Worm (Caenorhabditis elegans) whole organism, L1 larva: ENCODE measurements around the gene Y57G7A.2.
A peak's percentile ranks its signal among the peaks of the same experiment; 100 is the strongest.

Source experiments
- C16A3.4 ChIP-seq: fragments of 150-350 bp; optimal IDR thresholded peaks from 2 replicates; lab custom pipeline; 2014; ENCODE audit warnings: missing biosample characterization, missing genetic modification characterization
- F16B12.6 ChIP-seq: fragments of 150-350 bp; optimal IDR thresholded peaks from 2 replicates; lab custom pipeline; 2014; ENCODE audit warnings: missing biosample characterization, missing genetic modification characterization
- ceh-8 ChIP-seq: fragments of 200-800 bp; sonication (Bioruptor generic); optimal IDR thresholded peaks from 2 replicates; lab custom pipeline; 2018; ENCODE audit warnings: mild to moderate bottlenecking, missing genetic modification characterization, moderate library complexity, missing compliant biosample characterization
- ceh-82 ChIP-seq, 3 experiments: fragments of 150-350 bp in 1 of 3; sonication (generic microtip) in 2 of 3; optimal IDR thresholded peaks; 2 replicates each; lab custom pipeline; 2014 to 2017; ENCODE audit warnings: missing biosample characterization in 3 of 3, missing genetic modification characterization in 3 of 3
- ceh-90 ChIP-seq: sonication (generic microtip); optimal IDR thresholded peaks from 2 replicates; lab custom pipeline; 2016; ENCODE audit warnings: missing genetic modification characterization, missing compliant biosample characterization
- ces-1 ChIP-seq: fragments of 150-350 bp; optimal IDR thresholded peaks from 2 replicates; lab custom pipeline; 2014; ENCODE audit warnings: missing biosample characterization, missing genetic modification reagents, missing genetic modification characterization
- dpl-1 ChIP-seq, 3 experiments: fragments of 150-350 bp in 2 of 3; sonication (generic microtip) in 1 of 3; optimal IDR thresholded peaks; 2 replicates each; lab custom pipeline; 2014 to 2017; ENCODE audit warnings: missing biosample characterization in 3 of 3, missing genetic modification characterization in 3 of 3, missing genetic modification reagents in 3 of 3
- dsc-1 ChIP-seq: sonication (generic microtip); optimal IDR thresholded peaks from 2 replicates; lab custom pipeline; 2016; ENCODE audit warnings: mild to moderate bottlenecking, missing genetic modification characterization, missing compliant biosample characterization
- efl-1 ChIP-seq, 4 experiments: fragments of 150-350 bp; optimal IDR thresholded peaks in 3 of 4; peaks in 1 of 4; 1 replicate in 1 of 4; 2 replicates in 3 of 4; lab custom pipeline; 2014; ENCODE audit warnings: missing biosample characterization in 2 of 4, missing genetic modification characterization in 2 of 4, missing genetic modification reagents in 2 of 4
- efl-3 ChIP-seq: fragments of 200-800 bp; sonication (Bioruptor generic); optimal IDR thresholded peaks from 2 replicates; lab custom pipeline; 2018; ENCODE audit warnings: mild to moderate bottlenecking, missing genetic modification characterization, missing compliant biosample characterization
- egl-13 ChIP-seq: sonication (generic microtip); optimal IDR thresholded peaks from 2 replicates; lab custom pipeline; 2016; ENCODE audit warnings: missing genotype, missing genetic modification reagents, missing genetic modification characterization, missing compliant biosample characterization
- elt-2 ChIP-seq: sonication (generic microtip); optimal IDR thresholded peaks from 2 replicates; lab custom pipeline; 2016; ENCODE audit warnings: missing genetic modification characterization, mild to moderate bottlenecking, inconsistent platforms, missing compliant biosample characterization, missing genetic modification reagents
- elt-3 ChIP-seq, 6 experiments: fragments of 150-350 bp in 1 of 6; sonication (generic microtip); optimal IDR thresholded peaks; 2 replicates each; lab custom pipeline; 2017 to 2018; ENCODE audit warnings: missing biosample characterization in 6 of 6, missing genetic modification characterization in 6 of 6, inconsistent platforms in 1 of 6
- fkh-4 ChIP-seq: sonication (generic microtip); optimal IDR thresholded peaks from 2 replicates; lab custom pipeline; 2016; ENCODE audit warnings: missing compliant biosample characterization, missing genetic modification characterization, borderline replicate concordance
- fkh-8 ChIP-seq: sonication (generic microtip); optimal IDR thresholded peaks from 2 replicates; lab custom pipeline; 2016; ENCODE audit warnings: mild to moderate bottlenecking, missing genetic modification characterization, missing compliant biosample characterization
- fos-1 ChIP-seq: fragments of 150-350 bp; optimal IDR thresholded peaks from 2 replicates; lab custom pipeline; 2014; ENCODE audit warnings: missing biosample characterization, missing genetic modification characterization
- hlh-17 ChIP-seq: fragments of 200-800 bp; sonication (Bioruptor generic); optimal IDR thresholded peaks from 2 replicates; lab custom pipeline; 2018; ENCODE audit warnings: missing genetic modification characterization, mild to moderate bottlenecking, missing compliant biosample characterization, moderate library complexity, borderline replicate concordance
- hpl-2 ChIP-seq: fragments of 150-350 bp; optimal IDR thresholded peaks from 2 replicates; lab custom pipeline; 2014; ENCODE audit warnings: missing biosample characterization, missing genetic modification reagents, missing genetic modification characterization
- irx-1 ChIP-seq: sonication (generic microtip); optimal IDR thresholded peaks from 2 replicates; lab custom pipeline; 2016; ENCODE audit warnings: missing genetic modification characterization, missing compliant biosample characterization
- isw-1 ChIP-seq: fragments of 200-800 bp; sonication (Bioruptor generic); IDR thresholded peaks from 2 replicates; pipeline ENCODE4 v1.3.6; 2022; ENCODE audit warnings: missing genetic modification characterization, missing compliant biosample characterization
- jun-1 ChIP-seq: fragments of 150-350 bp; optimal IDR thresholded peaks from 2 replicates; lab custom pipeline; 2014; ENCODE audit warnings: missing biosample characterization, missing genetic modification reagents, missing genetic modification characterization
- lin-13 ChIP-seq: fragments of 150-350 bp; optimal IDR thresholded peaks from 2 replicates; lab custom pipeline; 2014; ENCODE audit warnings: missing biosample characterization, missing genetic modification reagents, missing genetic modification characterization
- lin-14 ChIP-seq: fragments of 200-800 bp; sonication (Bioruptor generic); optimal IDR thresholded peaks from 2 replicates; lab custom pipeline; 2018; ENCODE audit warnings: mild to moderate bottlenecking, missing genetic modification characterization, moderate library complexity, missing compliant biosample characterization
- lin-15B ChIP-seq: fragments of 150-350 bp; sonication (generic microtip); optimal IDR thresholded peaks from 3 replicates; lab custom pipeline; 2014; ENCODE audit warnings: missing biosample characterization, missing genetic modification characterization
- lin-35 ChIP-seq, 2 experiments: fragments of 150-350 bp; optimal IDR thresholded peaks; 2 replicates each; lab custom pipeline; 2014; ENCODE audit warnings: missing biosample characterization in 2 of 2, missing genetic modification characterization in 2 of 2, missing genetic modification reagents in 2 of 2
- lir-3 ChIP-seq: sonication (generic microtip); optimal IDR thresholded peaks from 2 replicates; lab custom pipeline; 2016; ENCODE audit warnings: mild to moderate bottlenecking, missing genetic modification characterization, moderate library complexity, missing compliant biosample characterization; ENCODE audit not compliant: poor library complexity
- lsy-2 ChIP-seq, 2 experiments: fragments of 150-350 bp; optimal IDR thresholded peaks; 2 replicates each; lab custom pipeline; 2014; ENCODE audit warnings: missing biosample characterization in 2 of 2, missing genetic modification characterization in 2 of 2
- mef-2 ChIP-seq: fragments of 150-350 bp; optimal IDR thresholded peaks from 2 replicates; lab custom pipeline; 2014; ENCODE audit warnings: missing biosample characterization, missing genetic modification characterization
- mep-1 ChIP-seq: fragments of 150-350 bp; optimal IDR thresholded peaks from 2 replicates; lab custom pipeline; 2014; ENCODE audit warnings: missing biosample characterization, missing genetic modification characterization
- nhr-19 ChIP-seq: fragments of 200-800 bp; sonication (Bioruptor generic); conservative IDR thresholded peaks from 2 replicates; pipeline ENCODE4 v1.3.6; 2022; ENCODE audit warnings: missing genetic modification characterization, missing compliant biosample characterization
- nhr-28 ChIP-seq: fragments of 150-350 bp; optimal IDR thresholded peaks from 2 replicates; lab custom pipeline; 2014; ENCODE audit warnings: missing biosample characterization, missing genetic modification characterization
- nhr-47 ChIP-seq: sonication (generic microtip); optimal IDR thresholded peaks from 2 replicates; lab custom pipeline; 2016; ENCODE audit warnings: mild to moderate bottlenecking, missing genetic modification characterization, moderate library complexity, missing compliant biosample characterization
- nhr-71 ChIP-seq: sonication (generic microtip); optimal IDR thresholded peaks from 2 replicates; lab custom pipeline; 2016; ENCODE audit warnings: mild to moderate bottlenecking, missing genetic modification characterization, moderate library complexity, missing compliant biosample characterization
- nhr-76 ChIP-seq: sonication (generic microtip); optimal IDR thresholded peaks from 2 replicates; lab custom pipeline; 2017; ENCODE audit warnings: missing biosample characterization, missing genetic modification characterization
- nhr-85 ChIP-seq: sonication (generic microtip); peaks from one replicate; lab custom pipeline; 2016; ENCODE audit warnings: missing genetic modification characterization, inconsistent platforms, missing compliant biosample characterization
- nhr-90 ChIP-seq: sonication (generic microtip); optimal IDR thresholded peaks from 2 replicates; lab custom pipeline; 2016; ENCODE audit warnings: mild to moderate bottlenecking, missing genetic modification characterization, missing compliant biosample characterization; ENCODE audit not compliant: poor library complexity
- pag-3 ChIP-seq: sonication (generic microtip); optimal IDR thresholded peaks from 2 replicates; lab custom pipeline; 2017; ENCODE audit warnings: missing genetic modification characterization, mild to moderate bottlenecking, missing compliant biosample characterization, antibody characterized with exemption, borderline replicate concordance; ENCODE audit not compliant: insufficient read depth
- pax-3 ChIP-seq: fragments of 200-800 bp; sonication (Bioruptor generic); optimal IDR thresholded peaks from 2 replicates; lab custom pipeline; 2018; ENCODE audit warnings: mild to moderate bottlenecking, missing genetic modification characterization, moderate library complexity, missing compliant biosample characterization
- pqm-1 ChIP-seq: sonication (generic microtip); optimal IDR thresholded peaks from 3 replicates; lab custom pipeline; 2017; ENCODE audit warnings: missing biosample characterization, missing genetic modification characterization
- sup-37 ChIP-seq: fragments of 200-800 bp; sonication (Bioruptor generic); optimal IDR thresholded peaks from 2 replicates; lab custom pipeline; 2018; ENCODE audit warnings: mild to moderate bottlenecking, missing genetic modification characterization, missing compliant biosample characterization
- tbx-2 ChIP-seq: sonication (generic microtip); optimal IDR thresholded peaks from 2 replicates; lab custom pipeline; 2016; ENCODE audit warnings: missing genetic modification characterization, missing compliant biosample characterization
- unc-130 ChIP-seq: fragments of 150-350 bp; optimal IDR thresholded peaks from 2 replicates; lab custom pipeline; 2017; ENCODE audit warnings: missing biosample characterization, missing genetic modification characterization, inconsistent platforms
- unc-30 ChIP-seq: sonication (generic microtip); optimal IDR thresholded peaks from 2 replicates; lab custom pipeline; 2017; ENCODE audit warnings: missing biosample characterization, missing genetic modification characterization
- unc-62 ChIP-seq: fragments of 150-350 bp; optimal IDR thresholded peaks from 2 replicates; lab custom pipeline; 2014; ENCODE audit warnings: missing biosample characterization, missing genetic modification reagents, missing genetic modification characterization
- unc-86 ChIP-seq: sonication (generic microtip); optimal IDR thresholded peaks from 2 replicates; lab custom pipeline; 2016; ENCODE audit warnings: missing genetic modification characterization, missing compliant biosample characterization
- unc-98 ChIP-seq: fragments of 200-800 bp; sonication (Bioruptor generic); IDR thresholded peaks from 2 replicates; pipeline ENCODE4 v1.3.6; 2022; ENCODE audit warnings: missing genetic modification characterization, missing compliant biosample characterization
- xbp-1 ChIP-seq: sonication (generic microtip); optimal IDR thresholded peaks from 2 replicates; lab custom pipeline; 2016; ENCODE audit warnings: missing genetic modification characterization, missing compliant biosample characterization

The Y57G7A.2 gene

DNA sequence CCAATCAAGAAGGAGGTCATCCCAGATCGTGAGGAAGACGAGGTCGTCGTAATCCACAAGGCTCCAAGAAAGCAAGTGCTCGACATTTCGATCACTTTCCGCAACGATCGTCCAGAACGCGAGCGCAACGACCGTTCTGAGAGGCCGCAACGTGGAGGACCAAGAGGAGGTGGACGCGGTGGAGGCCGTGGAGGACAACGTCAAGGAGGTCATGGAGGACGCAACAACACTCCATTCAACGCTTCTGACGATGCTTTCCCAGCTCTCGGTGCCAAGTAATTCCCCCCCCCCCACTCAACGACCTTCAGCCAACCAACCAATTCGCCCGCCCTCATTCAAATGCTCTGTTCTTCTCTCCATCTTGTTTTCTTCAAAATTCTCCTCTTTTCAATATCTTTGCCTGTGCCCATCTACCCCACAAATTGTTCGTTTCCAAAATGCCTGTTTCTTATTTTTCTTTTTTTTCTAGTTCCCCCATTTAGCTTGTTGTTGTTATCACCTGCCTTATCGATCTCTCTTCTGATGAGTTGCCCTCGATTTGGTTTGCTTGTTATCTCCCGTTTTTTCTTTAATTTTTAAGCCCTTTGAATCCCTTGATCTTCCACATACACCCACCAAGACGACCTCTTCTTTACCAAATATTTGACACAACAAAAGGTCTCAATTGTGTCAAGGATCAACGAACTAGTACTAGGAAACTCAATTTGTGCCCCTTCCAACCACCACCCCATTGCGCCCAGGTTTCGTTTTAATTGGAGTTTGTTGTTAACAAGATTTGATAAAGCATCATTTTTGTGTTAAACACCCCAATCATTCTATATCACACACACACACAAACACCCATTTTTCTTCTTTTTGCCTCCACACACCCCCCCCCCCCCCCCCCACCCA is 26.7 kb downstream of the Y57G7A.2 start:
- TF ChIP-seq unc-62: no peak
- TF ChIP-seq elt-2 (tag; lab: Kevin White, UChicago): no peak
- no peak for TF ChIP-seq unc-130 (tag; lab: Kevin White, UChicago)
- no peak for TF ChIP-seq isw-1 (GFP tag; lab: Robert Waterston, UW)
- no peak for TF ChIP-seq egl-13 (tag; lab: Kevin White, UChicago)
- no peak for TF ChIP-seq fos-1

DNA sequence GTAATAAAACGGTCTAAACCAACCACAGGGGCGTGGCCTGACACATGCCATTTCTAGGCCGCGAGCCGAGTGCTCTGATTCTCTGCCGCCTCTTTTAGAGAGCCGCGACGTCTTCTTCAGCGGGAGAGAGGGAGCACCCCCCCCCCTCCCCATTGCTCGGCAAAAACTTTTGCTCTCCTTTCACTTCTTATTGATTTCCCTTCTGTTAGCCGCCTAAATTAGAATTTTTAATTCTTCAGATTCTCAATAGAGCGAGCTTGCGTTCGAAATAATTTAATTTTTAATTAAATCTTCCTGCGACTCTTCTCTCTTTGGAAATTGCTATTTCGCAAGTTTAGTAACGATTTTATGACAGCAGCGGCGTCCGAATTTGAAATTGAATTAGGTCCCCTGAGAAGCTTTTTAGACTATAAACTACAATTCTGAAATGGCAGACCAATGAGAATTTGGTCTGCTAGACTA is 27.3 kb downstream of the Y57G7A.2 start:
- TF ChIP-seq egl-13 (tag; lab: Kevin White, UChicago): peak; percentile 19
- no peak for TF ChIP-seq nhr-90 (tag; lab: Kevin White, UChicago)
- peak; percentile 25 to 30 for TF ChIP-seq efl-1 (optimal IDR thresholded peaks at IDR 0.05; lab: Kevin White, UChicago)
- peak in 1 of 2 experiments; percentile 28 for TF ChIP-seq efl-1 (GFP tag; optimal IDR thresholded peaks at IDR 0.05 in 1 of 2; lab: Kevin White, UChicago)
- TF ChIP-seq dsc-1: no peak
- TF ChIP-seq pax-3: no peak
- TF ChIP-seq ceh-82 (tag; optimal IDR thresholded peaks at IDR 0.05; lab: Kevin White, UChicago): peak in 1 of 3 experiments; percentile 50
- TF ChIP-seq unc-98 (GFP tag; lab: Robert Waterston, UW): no peak
- no peak for TF ChIP-seq xbp-1 (tag; lab: Kevin White, UChicago)
- peak in 1 of 3 experiments; percentile 54 for TF ChIP-seq dpl-1 (GFP tag; optimal IDR thresholded peaks at IDR 0.05; lab: Kevin White, UChicago)
- no peak for TF ChIP-seq nhr-28 (tag; lab: Kevin White, UChicago)
- TF ChIP-seq isw-1 (GFP tag; lab: Robert Waterston, UW): peak; percentile 19; the same call in 1 of the 2 replicates
- no peak for TF ChIP-seq efl-3
- no peak for TF ChIP-seq hlh-17
- TF ChIP-seq lir-3 (tag; lab: Kevin White, UChicago): no peak
- no peak for TF ChIP-seq fkh-4 (tag; lab: Kevin White, UChicago)
- TF ChIP-seq unc-86 (tag; lab: Kevin White, UChicago): peak; percentile 55
- no peak for TF ChIP-seq pag-3 (tag; lab: Kevin White, UChicago)
- TF ChIP-seq mef-2 (tag; lab: Kevin White, UChicago): no peak
- no peak for TF ChIP-seq C16A3.4
- TF ChIP-seq ceh-8 (GFP tag; lab: Kevin White, UChicago): peak; percentile 15
- TF ChIP-seq fkh-8: peak; percentile 50
- TF ChIP-seq F16B12.6 (tag; lab: Kevin White, UChicago): no peak
- TF ChIP-seq sup-37: no peak
- TF ChIP-seq ces-1 (GFP tag; lab: Kevin White, UChicago): peak; percentile 55
- TF ChIP-seq lin-13 (GFP tag; lab: Kevin White, UChicago): no peak
- TF ChIP-seq jun-1 (tag; lab: Kevin White, UChicago): no peak
- peak in 1 of 2 experiments; percentile 39 for TF ChIP-seq lin-35 (GFP tag; optimal IDR thresholded peaks at IDR 0.05; lab: Kevin White, UChicago)
- TF ChIP-seq lin-14: peak; percentile 69
- no peak for TF ChIP-seq nhr-19 (GFP tag; lab: Robert Waterston, UW)
- peak; percentile 35 for TF ChIP-seq tbx-2 (tag; lab: Kevin White, UChicago)
- no peak for TF ChIP-seq elt-3 (tag; optimal IDR thresholded peaks at IDR 0.05; lab: Kevin White, UChicago)
- TF ChIP-seq unc-30 (tag; lab: Kevin White, UChicago): no peak
- peak; percentile 28 to 34 for TF ChIP-seq lsy-2 (tag; optimal IDR thresholded peaks at IDR 0.05; lab: Kevin White, UChicago)
- peak; percentile 46 for TF ChIP-seq nhr-47
- no peak for TF ChIP-seq irx-1 (tag; lab: Kevin White, UChicago)
- TF ChIP-seq lin-15B (tag; lab: Kevin White, UChicago): peak; percentile 31
- no peak for TF ChIP-seq unc-62
- peak; percentile 51 for TF ChIP-seq nhr-71
- TF ChIP-seq hpl-2 (GFP tag; lab: Kevin White, UChicago): no peak
- no peak for TF ChIP-seq mep-1 (tag; lab: Kevin White, UChicago)
- no peak for TF ChIP-seq pqm-1
- TF ChIP-seq nhr-85 (tag; lab: Kevin White, UChicago): no peak
- TF ChIP-seq nhr-76 (tag; lab: Kevin White, UChicago): no peak
- TF ChIP-seq ceh-90 (tag; lab: Kevin White, UChicago): no peak
